Worm (Caenorhabditis elegans) whole organism, mixed stage, embryonic: ENCODE results near the gene spon-1.

Experiments
- M03D4.4 ChIP-seq: sonication (generic microtip); optimal IDR thresholded peaks from 2 replicates; lab custom pipeline; 2017; ENCODE audit warnings: mild to moderate bottlenecking, missing genetic modification characterization, missing compliant biosample characterization
- blmp-1 ChIP-seq: fragments of 150-350 bp; optimal IDR thresholded peaks from 2 replicates; lab custom pipeline; 2014; ENCODE audit warnings: missing biosample characterization, missing genetic modification characterization
- cnd-1 ChIP-seq: fragments of 200-800 bp; sonication (Bioruptor generic); optimal IDR thresholded peaks from 2 replicates; lab custom pipeline; 2018; ENCODE audit warnings: mild to moderate bottlenecking, missing genetic modification characterization, missing compliant biosample characterization
- elt-3 ChIP-seq: fragments of 150-350 bp; optimal IDR thresholded peaks from 2 replicates; lab custom pipeline; 2014; ENCODE audit warnings: missing biosample characterization, missing genetic modification characterization
- lin-32 ChIP-seq: fragments of 200-800 bp; sonication (Bioruptor generic); optimal IDR thresholded peaks from 2 replicates; lab custom pipeline; 2018; ENCODE audit warnings: mild to moderate bottlenecking, missing genetic modification characterization, missing compliant biosample characterization
- mep-1 ChIP-seq: fragments of 150-350 bp; optimal IDR thresholded peaks from 2 replicates; lab custom pipeline; 2017; ENCODE audit warnings: missing biosample characterization, missing genetic modification reagents, missing genetic modification characterization, inconsistent platforms
- nhr-237 ChIP-seq: fragments of 150-350 bp; optimal IDR thresholded peaks from 2 replicates; lab custom pipeline; 2014; ENCODE audit warnings: missing biosample characterization, missing genetic modification characterization
- nhr-28 ChIP-seq: fragments of 150-350 bp; optimal IDR thresholded peaks from 2 replicates; lab custom pipeline; 2014; ENCODE audit warnings: missing biosample characterization, missing genetic modification characterization
- sptf-1 ChIP-seq: sonication (generic microtip); optimal IDR thresholded peaks from 2 replicates; lab custom pipeline; 2017; ENCODE audit warnings: mild to moderate bottlenecking, missing genetic modification characterization, moderate library complexity, missing compliant biosample characterization

- TF ChIP-seq nhr-28 (tag; lab: Kevin White, UChicago): no peak
- TF ChIP-seq mep-1 (tag; lab: Kevin White, UChicago): no peak
- no peak for TF ChIP-seq sptf-1 (tag; lab: Kevin White, UChicago)
- TF ChIP-seq blmp-1 (tag; lab: Kevin White, UChicago): no peak
- TF ChIP-seq nhr-237 (tag; lab: Kevin White, UChicago): no peak
- TF ChIP-seq elt-3 (tag; lab: Kevin White, UChicago): no peak
- no peak for TF ChIP-seq M03D4.4 (tag; lab: Kevin White, UChicago)
- no peak for TF ChIP-seq cnd-1 (tag; lab: Kevin White, UChicago)
- TF ChIP-seq lin-32 (GFP tag; lab: Kevin White, UChicago): no peak
Observed at ce11 chrII:7166768-7167167, 50.4 kb downstream of the spon-1 start.
